Worm (Caenorhabditis elegans) whole organism, mixed stage, embryonic: Measurements from ENCODE around the gene eor-1.
A peak's percentile ranks its signal among the peaks of the same experiment; 100 is the strongest.

Experiments
- M03D4.4 ChIP-seq: sonication (generic microtip); optimal IDR thresholded peaks from 2 replicates; lab custom pipeline; 2017; ENCODE audit warnings: mild to moderate bottlenecking, missing genetic modification characterization, missing compliant biosample characterization
- ceh-43 ChIP-seq: fragments of 200-800 bp; sonication (Bioruptor generic); optimal IDR thresholded peaks from 2 replicates; lab custom pipeline; 2018; ENCODE audit warnings: mild to moderate bottlenecking, missing genetic modification characterization, moderate library complexity, missing compliant biosample characterization
- ceh-83 ChIP-seq: fragments of 200-800 bp; sonication (Bioruptor generic); optimal IDR thresholded peaks from 2 replicates; lab custom pipeline; 2018; ENCODE audit warnings: mild to moderate bottlenecking, missing genetic modification characterization, missing compliant biosample characterization
- ces-1 ChIP-seq: fragments of 150-350 bp; optimal IDR thresholded peaks from 2 replicates; lab custom pipeline; 2014; ENCODE audit warnings: missing biosample characterization, missing genetic modification reagents, missing genetic modification characterization
- cnd-1 ChIP-seq: fragments of 200-800 bp; sonication (Bioruptor generic); optimal IDR thresholded peaks from 2 replicates; lab custom pipeline; 2018; ENCODE audit warnings: mild to moderate bottlenecking, missing genetic modification characterization, missing compliant biosample characterization
- elt-3 ChIP-seq: fragments of 150-350 bp; optimal IDR thresholded peaks from 2 replicates; lab custom pipeline; 2014; ENCODE audit warnings: missing biosample characterization, missing genetic modification characterization
- ham-2 ChIP-seq: fragments of 200-800 bp; sonication (Bioruptor generic); optimal IDR thresholded peaks from 2 replicates; lab custom pipeline; 2018; ENCODE audit warnings: mild to moderate bottlenecking, missing genetic modification characterization, missing compliant biosample characterization
- hlh-1 ChIP-seq: fragments of 150-350 bp; optimal IDR thresholded peaks from 2 replicates; lab custom pipeline; 2014; ENCODE audit warnings: missing biosample characterization, missing genetic modification reagents, missing genetic modification characterization
- lin-13 ChIP-seq: fragments of 150-350 bp; optimal IDR thresholded peaks from 2 replicates; lab custom pipeline; 2014; ENCODE audit warnings: missing biosample characterization, missing genetic modification characterization
- lin-32 ChIP-seq: fragments of 200-800 bp; sonication (Bioruptor generic); optimal IDR thresholded peaks from 2 replicates; lab custom pipeline; 2018; ENCODE audit warnings: mild to moderate bottlenecking, missing genetic modification characterization, missing compliant biosample characterization
- lsy-2 ChIP-seq: fragments of 150-350 bp; optimal IDR thresholded peaks from 2 replicates; lab custom pipeline; 2014; ENCODE audit warnings: missing biosample characterization, missing genetic modification characterization
- mab-5 ChIP-seq: fragments of 150-350 bp; optimal IDR thresholded peaks from 2 replicates; lab custom pipeline; 2014; ENCODE audit warnings: missing biosample characterization, missing genetic modification characterization
- mls-2 ChIP-seq: sonication (generic microtip); optimal IDR thresholded peaks from 2 replicates; lab custom pipeline; 2016; ENCODE audit warnings: mild to moderate bottlenecking, missing genetic modification characterization, moderate library complexity, missing compliant biosample characterization
- nhr-2 ChIP-seq: fragments of 150-350 bp; optimal IDR thresholded peaks from 2 replicates; lab custom pipeline; 2014; ENCODE audit warnings: missing biosample characterization, missing genetic modification characterization
- nhr-237 ChIP-seq: fragments of 150-350 bp; optimal IDR thresholded peaks from 2 replicates; lab custom pipeline; 2014; ENCODE audit warnings: missing biosample characterization, missing genetic modification characterization
- nhr-28 ChIP-seq: fragments of 150-350 bp; optimal IDR thresholded peaks from 2 replicates; lab custom pipeline; 2014; ENCODE audit warnings: missing biosample characterization, missing genetic modification characterization
- nhr-76 ChIP-seq: sonication (generic microtip); optimal IDR thresholded peaks from 2 replicates; lab custom pipeline; 2017; ENCODE audit warnings: missing biosample characterization, missing genetic modification characterization
- pha-4 ChIP-seq: fragments of 150-350 bp; optimal IDR thresholded peaks from 2 replicates; lab custom pipeline; 2018; ENCODE audit warnings: missing biosample characterization, missing genetic modification reagents, missing genetic modification characterization
- sem-2 ChIP-seq: fragments of 200-800 bp; sonication (Bioruptor generic); optimal IDR thresholded peaks from 2 replicates; lab custom pipeline; 2018; ENCODE audit warnings: mild to moderate bottlenecking, missing genetic modification characterization, missing compliant biosample characterization
- snpc-4 ChIP-seq: fragments of 150-350 bp; optimal IDR thresholded peaks from 2 replicates; lab custom pipeline; 2014; ENCODE audit warnings: missing biosample characterization, missing genetic modification characterization
- sptf-1 ChIP-seq: sonication (generic microtip); optimal IDR thresholded peaks from 2 replicates; lab custom pipeline; 2017; ENCODE audit warnings: mild to moderate bottlenecking, missing genetic modification characterization, moderate library complexity, missing compliant biosample characterization
- unc-120 ChIP-seq: sonication (generic microtip); optimal IDR thresholded peaks from 2 replicates; lab custom pipeline; 2017; ENCODE audit warnings: missing genetic modification characterization, missing compliant biosample characterization; ENCODE audit not compliant: poor library complexity, severe bottlenecking
- unc-39 ChIP-seq: fragments of 150-350 bp; optimal IDR thresholded peaks from 2 replicates; lab custom pipeline; 2014; ENCODE audit warnings: missing biosample characterization, missing genetic modification characterization
- zip-8 ChIP-seq: fragments of 150-350 bp; optimal IDR thresholded peaks from 2 replicates; lab custom pipeline; 2014; ENCODE audit warnings: missing biosample characterization, missing genetic modification characterization

Gene eor-1

DNA sequence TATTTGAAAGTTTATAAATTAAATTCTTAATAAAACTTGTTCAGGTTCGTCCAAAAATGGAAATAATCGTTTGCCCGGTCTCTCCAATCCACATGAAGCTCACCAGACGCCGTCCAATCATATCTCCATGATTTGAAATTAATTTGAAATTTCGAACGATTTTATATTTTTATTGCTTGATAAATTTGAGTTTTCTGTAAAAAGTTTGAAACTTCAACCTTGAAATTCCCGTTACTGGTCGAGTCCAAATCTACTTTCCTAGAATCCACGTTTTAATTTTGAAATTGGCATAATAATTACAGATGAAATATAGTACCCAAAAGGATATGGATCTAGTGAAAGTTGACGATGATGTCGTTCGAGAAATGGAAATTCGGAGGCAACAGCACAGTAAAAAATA, 34.6 kb downstream of the eor-1 start, which contains the start of gene npp-26:
npp-26 (plus strand) TSS at position 301 of the 400 bp plus-strand sequence.
- TF ChIP-seq nhr-237 (tag; lab: Kevin White, UChicago) (no peak), lsy-2 (tag; lab: Kevin White, UChicago) (no peak), ceh-83 (GFP tag; lab: Kevin White, UChicago) (no peak), ceh-43 (GFP tag; lab: Kevin White, UChicago) (no peak), nhr-76 (tag; lab: Kevin White, UChicago) (no peak)

DNA sequence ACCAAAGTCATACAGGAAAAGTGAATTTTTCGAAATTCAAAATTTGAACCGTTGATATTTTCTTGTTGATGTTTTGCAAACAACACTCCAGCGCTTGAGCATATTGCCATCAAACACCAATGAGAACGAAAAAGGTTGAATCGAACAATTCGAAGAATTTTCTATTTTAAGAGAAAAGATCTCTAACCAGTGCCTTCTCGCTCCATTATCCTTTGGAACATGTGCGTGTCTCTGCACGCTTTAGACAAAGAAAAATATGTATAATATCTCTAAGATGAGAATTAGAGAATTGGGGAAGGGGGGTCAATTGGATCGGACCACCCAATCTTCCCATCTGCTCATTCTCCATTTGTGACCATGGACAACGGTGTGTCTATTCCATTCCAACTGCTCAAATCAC, 35.1 kb downstream of the eor-1 start, which contains the start of gene Y17G9B.2:
Y17G9B.2 (plus strand) TSS at position 301 of the 400 bp plus-strand sequence.
- TF ChIP-seq unc-120 (tag; lab: Kevin White, UChicago) (no peak), unc-39 (tag; lab: Kevin White, UChicago) (no peak), zip-8 (tag; lab: Kevin White, UChicago) (no peak), mab-5 (tag; lab: Kevin White, UChicago) (no peak), lin-32 (GFP tag; lab: Kevin White, UChicago) (no peak), hlh-1 (tag; lab: Kevin White, UChicago) (no peak), snpc-4 (tag; lab: Kevin White, UChicago) (no peak), lin-13 (tag; lab: Kevin White, UChicago) (no peak), nhr-237 (tag; lab: Kevin White, UChicago) (no peak), ceh-43 (GFP tag; lab: Kevin White, UChicago) (no peak), M03D4.4 (tag; lab: Kevin White, UChicago) (no peak), nhr-2 (tag; lab: Kevin White, UChicago) (no peak), ces-1 (GFP tag; lab: Kevin White, UChicago) (no peak), lsy-2 (tag; lab: Kevin White, UChicago) (no peak), mls-2 (tag; lab: Kevin White, UChicago) (no peak), elt-3 (tag; lab: Kevin White, UChicago) (no peak), ham-2 (GFP tag; lab: Kevin White, UChicago) (no peak), nhr-28 (tag; lab: Kevin White, UChicago) (no peak), pha-4 (tag; lab: Kevin White, UChicago) (no peak), nhr-76 (tag; lab: Kevin White, UChicago) (no peak)
- TF ChIP-seq, all 35 proteins: peak for 0

DNA sequence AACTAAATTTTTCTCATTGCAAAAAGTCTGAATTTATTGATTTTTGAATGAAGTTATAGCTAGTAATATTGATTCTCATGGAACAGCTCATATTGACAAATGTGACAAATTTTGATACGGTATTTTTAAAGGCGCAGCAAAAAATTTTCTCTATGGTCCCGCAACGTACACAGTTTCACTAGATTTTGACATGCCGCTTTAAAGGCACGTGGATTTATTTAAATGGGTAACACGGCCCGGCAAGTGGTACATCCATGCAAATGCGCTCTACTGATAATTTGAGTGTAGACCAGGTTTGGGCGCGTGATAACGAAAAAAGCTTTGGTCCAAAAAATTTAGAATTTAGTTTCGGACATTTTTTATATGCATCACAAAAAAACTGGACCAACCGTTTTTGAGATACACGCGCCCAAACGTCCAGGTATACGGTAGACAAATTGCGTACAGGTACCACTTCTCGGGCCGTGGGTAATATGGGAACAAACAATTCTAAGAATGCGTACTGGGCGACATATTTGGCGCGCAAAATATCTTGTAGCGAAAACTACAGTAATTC, 35.9 kb downstream of the eor-1 start:
- TF ChIP-seq lsy-2 (tag; lab: Kevin White, UChicago): peak; percentile 4

DNA sequence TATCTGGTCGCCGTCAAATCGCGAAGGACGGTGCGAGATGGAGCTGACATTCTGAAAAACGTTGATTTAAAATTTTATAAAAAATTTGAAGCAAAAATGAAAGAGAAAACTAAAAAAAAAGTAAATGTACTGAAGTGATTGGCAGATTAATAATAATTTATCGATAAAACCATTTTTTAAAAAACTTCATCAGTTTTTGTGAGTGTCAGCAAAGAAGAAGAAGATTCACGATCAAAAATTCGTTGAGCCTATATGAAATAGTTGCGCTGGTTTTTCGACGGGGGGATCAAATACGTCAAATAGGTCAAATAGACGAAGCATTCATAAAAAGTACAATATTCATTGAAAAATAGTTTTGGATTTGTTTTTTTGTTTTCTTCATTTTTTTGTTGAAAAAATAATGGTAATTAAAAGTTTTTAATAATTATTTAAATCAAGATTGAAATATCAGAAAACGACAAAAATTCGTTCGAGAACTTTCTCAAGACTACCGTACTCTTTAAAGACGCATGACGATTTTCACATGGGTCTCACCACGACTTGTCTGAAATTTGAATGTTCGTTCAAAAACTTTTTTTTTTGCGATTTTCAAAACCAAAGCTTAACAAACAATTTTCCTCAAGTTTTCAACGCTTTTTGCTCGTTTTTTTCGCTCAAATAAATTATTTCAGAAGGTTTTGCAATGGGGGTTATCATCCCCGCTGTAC, 38.4 kb downstream of the eor-1 start, which contains the start of the genes memi-1 and cyp-31A3:
memi-1 (minus strand) TSS at position 51 of the 707 bp plus-strand sequence.
cyp-31A3 (plus strand) TSS at position 672 of the 707 bp plus-strand sequence.
- TF ChIP-seq cnd-1 (tag; lab: Kevin White, UChicago) (no peak), zip-8 (tag; lab: Kevin White, UChicago) (no peak)

DNA sequence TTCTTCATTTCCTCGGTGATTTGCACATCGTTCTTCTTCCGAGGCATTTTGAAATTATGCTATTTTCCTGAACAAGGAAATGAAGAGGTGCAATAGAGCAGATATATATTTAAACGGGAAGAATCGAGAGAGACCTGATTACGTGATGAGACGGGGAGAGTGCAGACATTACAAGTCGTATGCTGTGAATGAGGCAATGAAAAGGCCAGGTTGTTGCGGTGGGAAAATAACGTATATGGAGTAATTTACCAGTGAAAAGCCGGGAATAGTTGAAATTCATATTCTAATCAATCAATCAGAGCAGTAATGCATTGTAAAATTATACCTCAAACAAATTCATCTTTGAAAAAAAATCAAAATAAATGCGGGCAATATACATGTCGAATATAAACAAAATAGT, 40.3 kb downstream of the eor-1 start, which contains the start of gene Y17G9B.8:
Y17G9B.8 (minus strand) TSS at position 182 of the 400 bp plus-strand sequence.
- TF ChIP-seq sptf-1 (tag; lab: Kevin White, UChicago): peak; percentile 9
- no peak for TF ChIP-seq mls-2 (tag; lab: Kevin White, UChicago)

DNA sequence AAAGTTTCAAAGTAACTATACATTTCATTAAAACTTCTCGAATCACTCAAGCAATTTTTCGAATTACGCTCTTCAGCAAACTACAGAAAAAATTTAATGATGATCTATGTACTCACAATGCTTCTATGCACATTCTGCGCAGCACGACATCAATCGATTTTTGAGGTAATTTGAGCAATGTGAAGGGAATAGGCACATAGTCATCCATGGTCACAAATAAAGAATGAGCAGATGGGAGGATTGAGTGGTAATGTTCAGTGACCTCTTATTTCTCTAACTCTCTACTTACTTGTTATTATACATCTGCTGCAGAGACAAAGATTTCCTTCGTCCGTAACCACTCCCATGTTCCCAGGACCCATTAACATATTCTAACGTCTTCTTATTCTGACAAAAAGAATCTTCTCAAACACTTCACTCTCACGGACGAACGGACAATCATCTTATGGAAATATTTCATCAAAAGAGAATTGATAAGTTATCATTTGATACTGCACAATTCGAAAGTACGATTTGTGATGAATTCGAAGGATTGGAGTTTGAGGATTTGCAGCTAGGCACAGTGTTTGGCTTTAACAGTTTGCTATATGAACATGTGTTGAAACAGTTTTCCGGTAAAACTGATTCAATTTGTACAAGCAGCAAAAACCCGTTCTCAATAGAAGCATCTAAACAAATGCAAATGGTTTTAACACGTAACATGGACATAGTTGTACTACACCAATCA, 42.9 kb downstream of the eor-1 start, which contains the start of the genes fbxb-77 and Y17G9B.11:
fbxb-77 (minus strand) TSS at position 229 of the 727 bp plus-strand sequence.
Y17G9B.11 (plus strand) TSS at position 677 of the 727 bp plus-strand sequence.
- TF ChIP-seq sem-2 (GFP tag; lab: Kevin White, UChicago): no peak
- peak; percentile 38 for TF ChIP-seq mls-2 (tag; lab: Kevin White, UChicago)
- peak; percentile 10 for TF ChIP-seq ces-1 (GFP tag; lab: Kevin White, UChicago)
- peak; percentile 71 for TF ChIP-seq cnd-1 (tag; lab: Kevin White, UChicago)
